Worm (Caenorhabditis elegans) whole organism, L4/young adult: ENCODE measurements around the gene Y54G9A.5.

Experiments used
- W03F9.2 ChIP-seq: fragments of 150-350 bp; optimal IDR thresholded peaks from 2 replicates; lab custom pipeline; 2014; ENCODE audit warnings: missing biosample characterization, missing genetic modification characterization
- dao-5 ChIP-seq: sonication (generic microtip); optimal IDR thresholded peaks from 2 replicates; lab custom pipeline; 2016; ENCODE audit warnings: missing genotype, missing genetic modification characterization, moderate library complexity, missing compliant biosample characterization
- him-1 ChIP-seq: sonication (generic microtip); optimal IDR thresholded peaks from 2 replicates; lab custom pipeline; 2016; ENCODE audit warnings: missing genotype, missing genetic modification reagents, missing genetic modification characterization, missing compliant biosample characterization

- TF ChIP-seq dao-5 (tag; lab: Kevin White, UChicago) (no peak), him-1 (no peak), W03F9.2 (tag; lab: Kevin White, UChicago) (no peak)
Measured at ce11 chrII:13751030-13751429, 28.2 kb downstream of the Y54G9A.5 start.
